Fruit fly (Drosophila melanogaster): ENCODE data around the gene spartin.

DNA sequence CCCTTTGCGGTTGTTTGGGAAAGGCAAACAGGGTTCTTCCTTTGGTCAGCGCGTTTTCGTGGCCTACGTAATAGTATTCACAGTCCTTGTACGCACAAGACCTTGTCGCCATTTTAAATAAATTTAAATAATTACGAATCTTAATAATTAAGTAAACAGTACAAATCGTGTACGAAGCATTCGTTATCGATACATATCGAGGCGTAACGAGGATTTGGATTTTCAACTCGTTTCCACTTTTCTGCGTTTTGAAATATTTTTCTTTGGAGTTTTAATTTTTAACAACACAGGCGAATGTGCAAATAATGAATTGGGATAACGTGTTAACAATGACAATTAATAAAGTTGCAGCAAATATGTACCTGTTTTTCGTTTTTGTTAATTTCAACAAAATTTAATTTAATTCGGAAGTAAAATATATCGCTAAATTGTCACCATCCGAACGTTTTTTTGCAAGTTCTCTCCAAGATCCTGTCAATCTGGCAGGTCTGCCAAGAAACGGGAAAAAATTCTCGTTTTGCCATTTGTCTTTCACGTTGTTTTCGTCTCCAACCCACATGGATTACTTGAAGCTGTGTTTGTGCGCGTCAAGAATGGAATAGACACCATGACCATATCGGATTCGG lies 9.0 kb upstream of the spartin start, which contains the start of the genes Dlip2 and rpk:
- TF ChIP-seq Sin3A (optimal IDR thresholded peaks at IDR 0.05) (no peak), psq (optimal IDR thresholded peaks at IDR 0.05) (no peak), ttk (optimal IDR thresholded peaks at IDR 0.05) (no peak)

All from Kc167 (cell line).